Worm (Caenorhabditis elegans) whole organism, young adult: ENCODE data around the gene seld-1.

ENCODE experiments used
- B0019.2 ChIP-seq: fragments of 200-800 bp; sonication (Bioruptor generic); conservative IDR thresholded peaks from 2 replicates; pipeline ENCODE4 v1.3.6; 2022; ENCODE audit warnings: missing genetic modification reagents, missing genetic modification characterization, missing compliant biosample characterization
- B0261.1 ChIP-seq: sonication (generic microtip); optimal IDR thresholded peaks from 2 replicates; lab custom pipeline; 2016; ENCODE audit warnings: mild to moderate bottlenecking, missing genetic modification characterization, moderate library complexity, missing compliant biosample characterization
- D2030.7 ChIP-seq: fragments of 200-800 bp; sonication (Bioruptor generic); IDR thresholded peaks from 2 replicates; pipeline ENCODE4 v1.3.6; 2022; ENCODE audit warnings: missing genetic modification reagents, missing genetic modification characterization, missing compliant biosample characterization
- F49E8.2 ChIP-seq: sonication (generic microtip); optimal IDR thresholded peaks from 3 replicates; lab custom pipeline; 2017; ENCODE audit warnings: missing genetic modification characterization, mild to moderate bottlenecking, missing compliant biosample characterization, antibody characterized with exemption, moderate library complexity; ENCODE audit not compliant: insufficient read depth
- F57A8.1 ChIP-seq: fragments of 200-800 bp; sonication (Bioruptor generic); optimal IDR thresholded peaks from 2 replicates; lab custom pipeline; 2018; ENCODE audit warnings: mild to moderate bottlenecking, missing genetic modification characterization, moderate library complexity, missing compliant biosample characterization
- Y56A3A.18 ChIP-seq: fragments of 200-800 bp; sonication (Bioruptor generic); IDR thresholded peaks from 2 replicates; pipeline ENCODE4 v1.3.6; 2022; ENCODE audit warnings: missing genetic modification reagents, missing genetic modification characterization, missing compliant biosample characterization
- Y95B8A.8 ChIP-seq: fragments of 200-800 bp; sonication (Bioruptor generic); IDR thresholded peaks from 2 replicates; pipeline ENCODE4 v1.3.6; 2022; ENCODE audit warnings: missing genetic modification reagents, missing genetic modification characterization, missing compliant biosample characterization
- aptf-2 ChIP-seq: fragments of 200-800 bp; sonication (Bioruptor generic); conservative IDR thresholded peaks from 2 replicates; pipeline ENCODE4 v1.3.6; 2022; ENCODE audit warnings: missing genetic modification reagents, missing genetic modification characterization, missing compliant biosample characterization
- atf-7 ChIP-seq: sonication (generic microtip); optimal IDR thresholded peaks from 2 replicates; lab custom pipeline; 2017; ENCODE audit warnings: mild to moderate bottlenecking, missing genetic modification characterization, missing compliant biosample characterization
- athp-1 ChIP-seq: sonication (generic microtip); optimal IDR thresholded peaks from 2 replicates; lab custom pipeline; 2017; ENCODE audit warnings: mild to moderate bottlenecking, missing genetic modification characterization, missing compliant biosample characterization
- attf-3 ChIP-seq: fragments of 200-800 bp; sonication (Bioruptor generic); conservative IDR thresholded peaks from 2 replicates; pipeline ENCODE4 v1.3.6; 2022; ENCODE audit warnings: missing genetic modification reagents, missing genetic modification characterization, missing compliant biosample characterization
- attf-6 ChIP-seq: fragments of 200-800 bp; sonication (Bioruptor generic); IDR thresholded peaks from 2 replicates; pipeline ENCODE4 v1.3.6; 2022; ENCODE audit warnings: missing genetic modification reagents, missing genetic modification characterization, missing compliant biosample characterization
- cebp-2 ChIP-seq: fragments of 200-800 bp; sonication (Bioruptor generic); IDR thresholded peaks from 2 replicates; pipeline ENCODE4 v1.3.6; 2022; ENCODE audit warnings: missing genetic modification characterization, missing compliant biosample characterization
- ceh-100 ChIP-seq: fragments of 200-800 bp; sonication (Bioruptor generic); IDR thresholded peaks from 2 replicates; pipeline ENCODE4 v1.3.6; 2022; ENCODE audit warnings: missing genetic modification reagents, missing genetic modification characterization, missing compliant biosample characterization
- ceh-40 ChIP-seq: fragments of 200-800 bp; sonication (Bioruptor generic); IDR thresholded peaks from 2 replicates; pipeline ENCODE4 v1.3.6; 2022; ENCODE audit warnings: missing genetic modification characterization, missing compliant biosample characterization
- die-1 ChIP-seq: sonication (generic microtip); optimal IDR thresholded peaks from 2 replicates; lab custom pipeline; 2016; ENCODE audit warnings: missing genotype, mild to moderate bottlenecking, missing genetic modification characterization, missing compliant biosample characterization
- ets-4 ChIP-seq: fragments of 200-800 bp; sonication (Bioruptor generic); optimal IDR thresholded peaks from 2 replicates; lab custom pipeline; 2018; ENCODE audit warnings: mild to moderate bottlenecking, missing genetic modification characterization, missing compliant biosample characterization
- gei-17 ChIP-seq: fragments of 200-800 bp; sonication (Bioruptor generic); optimal IDR thresholded peaks from 2 replicates; lab custom pipeline; 2018; ENCODE audit warnings: mild to moderate bottlenecking, missing genetic modification characterization, missing compliant biosample characterization
- him-1 ChIP-seq: sonication (generic microtip); optimal IDR thresholded peaks from 2 replicates; lab custom pipeline; 2016; ENCODE audit warnings: missing genotype, missing genetic modification reagents, missing genetic modification characterization, missing compliant biosample characterization
- hmg-1.2 ChIP-seq: fragments of 200-800 bp; sonication (Bioruptor generic); IDR thresholded peaks from 2 replicates; pipeline ENCODE4 v1.3.6; 2022; ENCODE audit warnings: missing genetic modification reagents, missing genetic modification characterization, missing compliant biosample characterization
- hrde-1 ChIP-seq: sonication (generic microtip); optimal IDR thresholded peaks from 2 replicates; lab custom pipeline; 2016; ENCODE audit warnings: missing genetic modification characterization, mild to moderate bottlenecking, missing compliant biosample characterization, moderate library complexity, missing genotype, missing genetic modification reagents, borderline replicate concordance
- let-607 ChIP-seq, 2 experiments: fragments of 200-800 bp in 1 of 2; sonication (Bioruptor generic) in 1 of 2; sonication (generic microtip) in 1 of 2; optimal IDR thresholded peaks; 2 replicates each; lab custom pipeline; 2016 to 2018; ENCODE audit warnings: mild to moderate bottlenecking in 2 of 2, missing compliant biosample characterization in 2 of 2, missing genetic modification characterization in 2 of 2, moderate library complexity in 2 of 2, missing genotype in 1 of 2
- lsl-1 ChIP-seq: fragments of 200-800 bp; sonication (Bioruptor generic); optimal IDR thresholded peaks from 2 replicates; lab custom pipeline; 2018; ENCODE audit warnings: mild to moderate bottlenecking, missing genetic modification characterization, moderate library complexity, missing compliant biosample characterization
- madf-3 ChIP-seq: fragments of 200-800 bp; sonication (Bioruptor generic); IDR thresholded peaks from 2 replicates; pipeline ENCODE4 v1.3.6; 2022; ENCODE audit warnings: missing genetic modification reagents, missing genetic modification characterization, missing compliant biosample characterization
- madf-6 ChIP-seq: fragments of 200-800 bp; sonication (Bioruptor generic); IDR thresholded peaks from 2 replicates; pipeline ENCODE4 v1.3.6; 2022; ENCODE audit warnings: missing genetic modification reagents, missing genetic modification characterization, missing compliant biosample characterization
- mcd-1 ChIP-seq: fragments of 200-800 bp; sonication (Bioruptor generic); IDR thresholded peaks from 2 replicates; pipeline ENCODE4 v1.3.6; 2022; ENCODE audit warnings: missing genetic modification reagents, missing genetic modification characterization, missing compliant biosample characterization
- mes-4 ChIP-seq: sonication (generic microtip); optimal IDR thresholded peaks from 2 replicates; lab custom pipeline; 2016; ENCODE audit warnings: missing genotype, missing genetic modification characterization, missing compliant biosample characterization
- mxl-1 ChIP-seq: sonication (generic microtip); optimal IDR thresholded peaks from 2 replicates; lab custom pipeline; 2016; ENCODE audit warnings: missing genetic modification characterization, missing compliant biosample characterization
- repo-1 ChIP-seq: sonication (generic microtip); optimal IDR thresholded peaks from 2 replicates; lab custom pipeline; 2017; ENCODE audit warnings: mild to moderate bottlenecking, missing genetic modification characterization, missing compliant biosample characterization
- snpc-1.3 ChIP-seq: sonication (generic microtip); optimal IDR thresholded peaks from 2 replicates; lab custom pipeline; 2017; ENCODE audit warnings: missing genetic modification characterization, mild to moderate bottlenecking, missing compliant biosample characterization, antibody characterized with exemption, moderate library complexity, missing genotype, missing genetic modification reagents; ENCODE audit not compliant: insufficient read depth
- tbx-9 ChIP-seq: sonication (generic microtip); optimal IDR thresholded peaks from 2 replicates; lab custom pipeline; 2016; ENCODE audit warnings: borderline replicate concordance, missing genetic modification characterization, inconsistent platforms, missing compliant biosample characterization
- unc-130 ChIP-seq: sonication (generic microtip); optimal IDR thresholded peaks from 2 replicates; lab custom pipeline; 2016; ENCODE audit warnings: missing genetic modification reagents, missing genetic modification characterization, missing compliant biosample characterization
- zfh-2 ChIP-seq: fragments of 200-800 bp; sonication (Bioruptor generic); conservative IDR thresholded peaks from 2 replicates; pipeline ENCODE4 v1.3.6; 2022; ENCODE audit warnings: missing genetic modification reagents, missing genetic modification characterization, missing compliant biosample characterization
- ztf-18 ChIP-seq: sonication (generic microtip); optimal IDR thresholded peaks from 2 replicates; lab custom pipeline; 2016; ENCODE audit warnings: missing genotype, mild to moderate bottlenecking, missing genetic modification characterization, missing compliant biosample characterization
- ztf-25 ChIP-seq: fragments of 200-800 bp; sonication (Bioruptor generic); IDR thresholded peaks from 2 replicates; pipeline ENCODE4 v1.3.6; 2022; ENCODE audit warnings: missing genetic modification reagents, missing genetic modification characterization, missing compliant biosample characterization
- ztf-28 ChIP-seq: fragments of 200-800 bp; sonication (Bioruptor generic); IDR thresholded peaks from 2 replicates; pipeline ENCODE4 v1.3.6; 2022; ENCODE audit warnings: missing genetic modification reagents, missing genetic modification characterization, missing compliant biosample characterization

seld-1 gene

DNA sequence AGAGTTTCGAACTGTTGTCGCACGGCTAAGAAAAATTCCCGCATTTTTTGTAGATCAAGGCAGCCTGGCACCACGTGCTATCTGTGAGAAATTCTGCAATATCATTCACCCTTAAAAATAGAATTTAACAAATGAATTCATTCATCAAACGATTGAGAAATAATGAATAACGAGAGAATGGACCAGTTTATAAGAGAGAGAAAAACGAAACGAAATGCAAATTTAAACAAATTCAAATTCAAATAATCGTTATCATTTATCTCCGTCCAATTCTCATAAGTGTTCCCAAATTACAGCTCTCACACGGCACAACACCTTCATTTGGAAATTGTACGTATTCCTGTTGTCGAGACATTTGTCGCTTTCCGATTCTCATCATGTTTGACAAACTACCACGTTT is at the start of gene seld-1:
Gene seld-1, plus strand, starts transcription at position 301 of the 400 bp plus-strand sequence.
- TF ChIP-seq gei-17 (GFP tag; lab: Kevin White, UChicago) (no peak), Y56A3A.18 (no peak), let-607 (tag; optimal IDR thresholded peaks at IDR 0.05; lab: Kevin White, UChicago) (no peak), ztf-18 (tag; lab: Kevin White, UChicago) (no peak), B0019.2 (GFP tag; lab: Robert Waterston, UW) (no peak), hrde-1 (tag; lab: Kevin White, UChicago) (no peak), B0261.1 (tag; lab: Kevin White, UChicago) (no peak), him-1 (tag; lab: Kevin White, UChicago) (no peak), die-1 (no peak), F49E8.2 (tag; lab: Kevin White, UChicago) (no peak), aptf-2 (GFP tag; lab: Robert Waterston, UW) (no peak), unc-130 (GFP tag; lab: Kevin White, UChicago) (no peak), F57A8.1 (no peak), hmg-1.2 (GFP tag; lab: Robert Waterston, UW) (no peak), athp-1 (tag; lab: Kevin White, UChicago) (no peak)

DNA sequence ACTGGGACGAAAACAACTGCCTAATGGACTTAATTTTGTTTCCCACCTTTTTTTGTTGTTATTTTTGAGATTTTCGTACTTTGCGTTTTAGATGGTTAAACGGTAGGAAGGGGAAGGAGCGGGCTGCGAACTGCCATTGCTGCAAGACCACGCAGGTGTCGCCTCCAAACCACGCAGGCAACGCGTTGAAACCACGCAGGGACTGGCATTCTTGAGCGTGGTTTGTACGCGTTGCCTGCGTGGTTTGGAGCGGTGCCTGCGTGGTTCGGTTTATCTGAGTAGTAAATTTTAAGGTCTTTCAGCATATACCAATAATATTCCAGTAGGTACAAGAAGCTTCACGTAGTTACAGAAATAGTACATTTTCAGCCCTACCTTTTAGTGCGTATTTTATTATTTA is 49.1 kb upstream of the seld-1 start:
- TF ChIP-seq ztf-25 (0 out of 2 replicates have a peak, but pooled peaks have one; percentile 44), Y95B8A.8 (GFP tag; lab: Robert Waterston, UW) (0 out of 2 replicates have a peak, but pooled peaks have one; percentile 12), cebp-2 (GFP tag; lab: Robert Waterston, UW) (peak; percentile 91)

DNA sequence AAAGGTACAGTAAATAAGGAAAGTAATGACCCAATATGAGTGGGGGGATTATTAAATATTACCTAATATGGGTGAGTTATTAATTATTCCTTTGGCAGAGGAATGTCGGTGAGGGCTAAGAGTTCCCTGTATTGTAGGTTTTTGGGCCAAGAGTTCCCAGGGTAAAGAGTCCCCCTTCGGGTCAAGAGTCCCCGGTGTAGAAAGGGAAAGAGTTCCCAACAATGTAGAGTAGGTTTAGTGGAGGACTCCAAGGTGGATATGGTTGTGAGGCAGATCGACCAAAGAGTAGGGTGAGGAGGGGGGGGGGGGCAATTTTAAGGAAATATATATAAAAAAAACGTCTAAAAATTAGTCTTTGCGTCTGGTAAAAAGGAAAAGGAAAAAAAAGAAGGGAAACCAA is 48.4 kb upstream of the seld-1 start:
- TF ChIP-seq mxl-1 (tag; lab: Kevin White, UChicago) (no peak), Y95B8A.8 (GFP tag; lab: Robert Waterston, UW) (no peak), cebp-2 (GFP tag; lab: Robert Waterston, UW) (0 out of 2 replicates have a peak, but pooled peaks have one; percentile 69), mes-4 (tag; lab: Kevin White, UChicago) (no peak), tbx-9 (tag; lab: Kevin White, UChicago) (no peak), attf-3 (GFP tag; lab: Robert Waterston, UW) (no peak), attf-6 (peak; percentile 33; the same call in 1 of the 2 replicates), atf-7 (tag; lab: Kevin White, UChicago) (no peak), mcd-1 (GFP tag; lab: Robert Waterston, UW) (no peak), madf-6 (GFP tag; lab: Robert Waterston, UW) (peak; percentile 51; the same call in 1 of the 2 replicates), D2030.7 (0 out of 2 replicates have a peak, but pooled peaks have one; percentile 30), snpc-1.3 (tag; lab: Kevin White, UChicago) (no peak), ets-4 (GFP tag; lab: Kevin White, UChicago) (no peak), lsl-1 (GFP tag; lab: Kevin White, UChicago) (no peak), madf-3 (GFP tag; lab: Robert Waterston, UW) (no peak), ceh-40 (GFP tag; lab: Robert Waterston, UW) (0 out of 2 replicates have a peak, but pooled peaks have one; percentile 44)

DNA sequence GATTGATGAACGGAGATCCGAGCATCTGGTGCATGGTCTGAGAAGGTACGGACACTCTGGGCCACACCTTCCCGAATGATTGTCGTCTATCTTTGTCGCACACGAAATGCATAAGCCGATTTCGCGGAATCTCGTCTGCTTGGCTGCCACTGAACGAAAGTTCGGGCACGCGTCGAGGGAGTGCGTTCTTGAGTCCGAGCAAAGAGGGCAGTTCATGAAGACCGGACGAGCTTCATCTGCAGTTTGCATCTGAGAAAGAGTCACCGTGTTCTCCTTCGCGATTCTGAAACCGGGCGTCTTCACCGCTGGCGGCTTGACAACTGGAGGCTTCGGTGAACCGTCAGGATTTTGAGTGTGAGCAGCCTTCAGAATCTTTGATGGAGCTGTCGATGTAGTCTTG is 47.0 kb upstream of the seld-1 start:
- TF ChIP-seq B0019.2 (GFP tag; lab: Robert Waterston, UW) (no peak), zfh-2 (peak; percentile 69), ceh-100 (GFP tag; lab: Robert Waterston, UW) (no peak), ztf-28 (no peak), repo-1 (tag; lab: Kevin White, UChicago) (no peak)
